Fruit fly (Drosophila melanogaster): ENCODE data around the gene Smn.

Smn gene

dm6 chr3L:16586989-16587388 is 5.6 kb upstream of the Smn start, which contains the start of the genes Syx8 and CG32163 (continued):
- TF ChIP-seq CG4730 (GFP tag; IDR thresholded peaks at IDR 0.05) = no peak
- TF ChIP-seq tgo (GFP tag; IDR thresholded peaks at IDR 0.05) = no peak
- TF ChIP-seq sob (GFP tag; IDR thresholded peaks at IDR 0.05) = no peak
- TF ChIP-seq CG18599 (GFP tag; optimal IDR thresholded peaks at IDR 0.05) = no peak
- no peak for TF ChIP-seq vvl (GFP tag; IDR thresholded peaks at IDR 0.05)
- no peak for TF ChIP-seq tup (GFP tag; optimal IDR thresholded peaks at IDR 0.05)
- no peak for TF ChIP-seq CG11723 (GFP tag; optimal IDR thresholded peaks at IDR 0.05)
- TF ChIP-seq lov (optimal IDR thresholded peaks at IDR 0.05) = no peak
- TF ChIP-seq lov (GFP tag; IDR thresholded peaks at IDR 0.05) = no peak
- no peak for TF ChIP-seq PHDP (tag; optimal IDR thresholded peaks at IDR 0.05)
- no peak for TF ChIP-seq Hr78 (GFP tag; optimal IDR thresholded peaks at IDR 0.05)
- TF ChIP-seq pita (GFP tag; optimal IDR thresholded peaks at IDR 0.05) = no peak
- no peak for TF ChIP-seq CG31441 (GFP tag; IDR thresholded peaks at IDR 0.05)
- no peak for TF ChIP-seq Mad (GFP tag; optimal IDR thresholded peaks at IDR 0.05)
- TF ChIP-seq dm (GFP tag; optimal IDR thresholded peaks at IDR 0.05) = no peak
- TF ChIP-seq CG17912 (GFP tag; optimal IDR thresholded peaks at IDR 0.05) = no peak

dm6 chr3L:16584074-16584578 is 2.8 kb upstream of the Smn start, which contains the start of gene UQCR-C2:
Gene UQCR-C2 (plus strand): TSS chr3L:16584124.
- TF ChIP-seq CG2712 (tag; optimal IDR thresholded peaks at IDR 0.05) = peak; percentile 45
- no peak for TF ChIP-seq gsb (GFP tag; IDR thresholded peaks at IDR 0.05)
- TF ChIP-seq Hmr (GFP tag; optimal IDR thresholded peaks at IDR 0.05) = peak; percentile 8
- TF ChIP-seq danr (GFP tag; IDR thresholded peaks at IDR 0.05) = no peak
- no peak for TF ChIP-seq Fer2 (tag; optimal IDR thresholded peaks at IDR 0.05)
- TF ChIP-seq Mrtf (GFP tag; IDR thresholded peaks at IDR 0.05) = no peak
- TF ChIP-seq CG17385 (GFP tag; optimal IDR thresholded peaks at IDR 0.05) = no peak
- peak; percentile 55 for TF ChIP-seq CG17912 (GFP tag; optimal IDR thresholded peaks at IDR 0.05)
- TF ChIP-seq chn (GFP tag; optimal IDR thresholded peaks at IDR 0.05) = no peak
- TF ChIP-seq NC2α (GFP tag; optimal IDR thresholded peaks at IDR 0.05) = no peak
- TF ChIP-seq H2.0 (GFP tag; IDR thresholded peaks at IDR 0.05) = no peak
- TF ChIP-seq CG2889 (GFP tag; IDR thresholded peaks at IDR 0.05) = no peak
- TF ChIP-seq ap (GFP tag; IDR thresholded peaks at IDR 0.05) = no peak
- no peak for TF ChIP-seq Hr39 (optimal IDR thresholded peaks at IDR 0.05)
- no peak for TF ChIP-seq pfk (GFP tag; optimal IDR thresholded peaks at IDR 0.05)
- TF ChIP-seq CG3838 (GFP tag; optimal IDR thresholded peaks at IDR 0.05) = no peak
- no peak for TF ChIP-seq scrt (GFP tag; optimal IDR thresholded peaks at IDR 0.05)
- TF ChIP-seq Ets65A (GFP tag) = peak; percentile 87
- peak; percentile 38 for TF ChIP-seq CHES-1-like (GFP tag; optimal IDR thresholded peaks at IDR 0.05)
- no peak for TF ChIP-seq CG13296 (GFP tag; optimal IDR thresholded peaks at IDR 0.05)
- no peak for TF ChIP-seq CG11696 (GFP tag; IDR thresholded peaks at IDR 0.05)
- TF ChIP-seq CG17568 (GFP tag; optimal IDR thresholded peaks at IDR 0.05) = no peak
- TF ChIP-seq CG7357 (GFP tag; IDR thresholded peaks at IDR 0.05) = no peak
- TF ChIP-seq Dll (GFP tag; IDR thresholded peaks at IDR 0.05; ENCODE audit: partially characterized antibody) = no peak
- TF ChIP-seq NC2β (GFP tag; optimal IDR thresholded peaks at IDR 0.05) = peak; percentile 58
- peak; percentile 36 for TF ChIP-seq CG8924 (tag; optimal IDR thresholded peaks at IDR 0.05)
- TF ChIP-seq CG11560 (tag; IDR thresholded peaks at IDR 0.05) = no peak
- no peak for TF ChIP-seq CG10979 (tag; optimal IDR thresholded peaks at IDR 0.05)
- TF ChIP-seq jing (GFP tag; optimal IDR thresholded peaks at IDR 0.05) = no peak
- no peak for TF ChIP-seq CG9817 (tag; optimal IDR thresholded peaks at IDR 0.05)
- no peak for TF ChIP-seq ac (GFP tag; optimal IDR thresholded peaks at IDR 0.05)
- TF ChIP-seq Nf-YC (tag; optimal IDR thresholded peaks at IDR 0.05) = peak; percentile 29
- TF ChIP-seq CG4404 (GFP tag; IDR thresholded peaks at IDR 0.05) = no peak
- TF ChIP-seq CG3281 (GFP tag; optimal IDR thresholded peaks at IDR 0.05) = no peak
- TF ChIP-seq so (GFP tag; IDR thresholded peaks at IDR 0.05) = no peak
- no peak for TF ChIP-seq Ssrp (tag; optimal IDR thresholded peaks at IDR 0.05)
- TF ChIP-seq lola (GFP tag; optimal IDR thresholded peaks at IDR 0.05) = no peak

All from whole organism, embryonic.